Worm (Caenorhabditis elegans) whole organism, young adult: ENCODE data around the gene ngn-1.

ENCODE experiments used
- B0261.1 ChIP-seq: sonication (generic microtip); optimal IDR thresholded peaks from 2 replicates; lab custom pipeline; 2016; ENCODE audit warnings: mild to moderate bottlenecking, missing genetic modification characterization, moderate library complexity, missing compliant biosample characterization
- C17E4.6 ChIP-seq: fragments of 200-800 bp; sonication (Bioruptor generic); IDR thresholded peaks from 2 replicates; pipeline ENCODE4 v1.3.6; 2022; ENCODE audit warnings: missing genetic modification reagents, missing genetic modification characterization, missing compliant biosample characterization
- F10E7.11 ChIP-seq: sonication (generic microtip); optimal IDR thresholded peaks from 2 replicates; lab custom pipeline; 2017; ENCODE audit warnings: mild to moderate bottlenecking, missing genetic modification characterization, moderate library complexity, missing compliant biosample characterization
- F23B12.7 ChIP-seq: sonication (generic microtip); optimal IDR thresholded peaks from 2 replicates; lab custom pipeline; 2017; ENCODE audit warnings: missing genetic modification characterization, mild to moderate bottlenecking, missing compliant biosample characterization, antibody characterized with exemption, moderate library complexity; ENCODE audit not compliant: insufficient read depth
- F37B4.10 ChIP-seq: fragments of 200-800 bp; sonication (Bioruptor generic); IDR thresholded peaks from 2 replicates; pipeline ENCODE4 v1.3.6; 2022; ENCODE audit warnings: missing genetic modification characterization, missing compliant biosample characterization
- F55B11.4 ChIP-seq: sonication (generic microtip); optimal IDR thresholded peaks from 2 replicates; lab custom pipeline; 2016; ENCODE audit warnings: missing compliant biosample characterization, missing genetic modification characterization, borderline replicate concordance; ENCODE audit not compliant: insufficient read depth
- K11D2.4 ChIP-seq: fragments of 200-800 bp; sonication (Bioruptor generic); IDR thresholded peaks from 2 replicates; pipeline ENCODE4 v1.3.6; 2022; ENCODE audit warnings: missing genetic modification reagents, missing genetic modification characterization, missing compliant biosample characterization
- K12H6.12 ChIP-seq: fragments of 200-800 bp; sonication (Bioruptor generic); optimal IDR thresholded peaks from 2 replicates; lab custom pipeline; 2018; ENCODE audit warnings: mild to moderate bottlenecking, missing genetic modification characterization, missing compliant biosample characterization
- T07F8.4 ChIP-seq: sonication (generic microtip); optimal IDR thresholded peaks from 2 replicates; lab custom pipeline; 2016; ENCODE audit warnings: mild to moderate bottlenecking, missing genetic modification characterization, moderate library complexity, missing compliant biosample characterization
- Y53F4B.3 ChIP-seq: fragments of 200-800 bp; sonication (Bioruptor generic); IDR thresholded peaks from 2 replicates; pipeline ENCODE4 v1.3.6; 2022; ENCODE audit warnings: missing genetic modification reagents, missing genetic modification characterization, missing compliant biosample characterization
- Y79H2A.3 ChIP-seq: fragments of 200-800 bp; sonication (Bioruptor generic); conservative IDR thresholded peaks from 2 replicates; pipeline ENCODE4 v1.3.6; 2022; ENCODE audit warnings: missing genetic modification reagents, missing genetic modification characterization, missing compliant biosample characterization
- Y95B8A.8 ChIP-seq: fragments of 200-800 bp; sonication (Bioruptor generic); IDR thresholded peaks from 2 replicates; pipeline ENCODE4 v1.3.6; 2022; ENCODE audit warnings: missing genetic modification reagents, missing genetic modification characterization, missing compliant biosample characterization
- ZK185.1 ChIP-seq: sonication (generic microtip); optimal IDR thresholded peaks from 2 replicates; lab custom pipeline; 2016; ENCODE audit warnings: mild to moderate bottlenecking, missing genetic modification characterization, missing compliant biosample characterization; ENCODE audit not compliant: poor library complexity, severe bottlenecking
- ama-1 ChIP-seq, 3 experiments: fragments of 150-350 bp in 1 of 3; sonication (generic microtip) in 2 of 3; optimal IDR thresholded peaks; 2 replicates each; lab custom pipeline; 2014 to 2018; ENCODE audit warnings: missing biosample characterization in 2 of 3, missing genetic modification characterization in 2 of 3, missing genetic modification reagents in 2 of 3
- athp-1 ChIP-seq: sonication (generic microtip); optimal IDR thresholded peaks from 2 replicates; lab custom pipeline; 2017; ENCODE audit warnings: mild to moderate bottlenecking, missing genetic modification characterization, missing compliant biosample characterization
- attf-3 ChIP-seq: fragments of 200-800 bp; sonication (Bioruptor generic); conservative IDR thresholded peaks from 2 replicates; pipeline ENCODE4 v1.3.6; 2022; ENCODE audit warnings: missing genetic modification reagents, missing genetic modification characterization, missing compliant biosample characterization
- attf-5 ChIP-seq: fragments of 200-800 bp; sonication (Bioruptor generic); optimal IDR thresholded peaks from 2 replicates; lab custom pipeline; 2018; ENCODE audit warnings: mild to moderate bottlenecking, missing genetic modification characterization, missing compliant biosample characterization
- bed-1 ChIP-seq: fragments of 200-800 bp; sonication (Bioruptor generic); IDR thresholded peaks from 2 replicates; pipeline ENCODE4 v1.3.6; 2022; ENCODE audit warnings: missing genetic modification reagents, missing genetic modification characterization, missing compliant biosample characterization
- ceh-100 ChIP-seq: fragments of 200-800 bp; sonication (Bioruptor generic); IDR thresholded peaks from 2 replicates; pipeline ENCODE4 v1.3.6; 2022; ENCODE audit warnings: missing genetic modification reagents, missing genetic modification characterization, missing compliant biosample characterization
- die-1 ChIP-seq: sonication (generic microtip); optimal IDR thresholded peaks from 2 replicates; lab custom pipeline; 2016; ENCODE audit warnings: missing genotype, mild to moderate bottlenecking, missing genetic modification characterization, missing compliant biosample characterization
- dpff-1 ChIP-seq: sonication (generic microtip); optimal IDR thresholded peaks from 2 replicates; lab custom pipeline; 2017; ENCODE audit warnings: mild to moderate bottlenecking, missing genetic modification characterization, missing compliant biosample characterization
- ekl-4 ChIP-seq: fragments of 200-800 bp; sonication (Bioruptor generic); IDR thresholded peaks from 2 replicates; pipeline ENCODE4 v1.3.6; 2022; ENCODE audit warnings: missing genetic modification reagents, missing genetic modification characterization, missing compliant biosample characterization
- ets-4 ChIP-seq: fragments of 200-800 bp; sonication (Bioruptor generic); optimal IDR thresholded peaks from 2 replicates; lab custom pipeline; 2018; ENCODE audit warnings: mild to moderate bottlenecking, missing genetic modification characterization, missing compliant biosample characterization
- gei-17 ChIP-seq: fragments of 200-800 bp; sonication (Bioruptor generic); optimal IDR thresholded peaks from 2 replicates; lab custom pipeline; 2018; ENCODE audit warnings: mild to moderate bottlenecking, missing genetic modification characterization, missing compliant biosample characterization
- hlh-26 ChIP-seq: fragments of 200-800 bp; sonication (Bioruptor generic); conservative IDR thresholded peaks from 2 replicates; pipeline ENCODE4 v1.3.6; 2022; ENCODE audit warnings: missing genetic modification reagents, missing genetic modification characterization, missing compliant biosample characterization
- hmg-20 ChIP-seq: fragments of 200-800 bp; sonication (Bioruptor generic); IDR thresholded peaks from 2 replicates; pipeline ENCODE4 v1.3.6; 2022; ENCODE audit warnings: missing genetic modification reagents, missing genetic modification characterization, missing compliant biosample characterization
- hrde-1 ChIP-seq: sonication (generic microtip); optimal IDR thresholded peaks from 2 replicates; lab custom pipeline; 2016; ENCODE audit warnings: missing genetic modification characterization, mild to moderate bottlenecking, missing compliant biosample characterization, moderate library complexity, missing genotype, missing genetic modification reagents, borderline replicate concordance
- let-526 ChIP-seq: fragments of 200-800 bp; sonication (Bioruptor generic); IDR thresholded peaks from 2 replicates; pipeline ENCODE4 v1.3.6; 2022; ENCODE audit warnings: missing genetic modification reagents, missing genetic modification characterization, missing compliant biosample characterization
- lin-35 ChIP-seq, 3 experiments: fragments of 150-350 bp in 2 of 3; sonication (generic microtip) in 1 of 3; optimal IDR thresholded peaks; 2 replicates each; lab custom pipeline; 2014 to 2018; ENCODE audit warnings: missing biosample characterization in 3 of 3, missing genetic modification characterization in 3 of 3, missing genetic modification reagents in 3 of 3
- lsy-27 ChIP-seq: sonication (generic microtip); optimal IDR thresholded peaks from 2 replicates; lab custom pipeline; 2017; ENCODE audit warnings: missing genetic modification characterization, mild to moderate bottlenecking, missing compliant biosample characterization, antibody characterized with exemption, missing genotype, borderline replicate concordance; ENCODE audit not compliant: insufficient read depth
- madf-6 ChIP-seq: fragments of 200-800 bp; sonication (Bioruptor generic); IDR thresholded peaks from 2 replicates; pipeline ENCODE4 v1.3.6; 2022; ENCODE audit warnings: missing genetic modification reagents, missing genetic modification characterization, missing compliant biosample characterization
- nfya-1 ChIP-seq: sonication (generic microtip); optimal IDR thresholded peaks from 2 replicates; lab custom pipeline; 2017; ENCODE audit warnings: antibody characterized with exemption, missing compliant biosample characterization, missing genetic modification characterization, borderline replicate concordance; ENCODE audit not compliant: insufficient read depth
- nfya-2 ChIP-seq: fragments of 200-800 bp; sonication (Bioruptor generic); IDR thresholded peaks from 2 replicates; pipeline ENCODE4 v1.3.6; 2022; ENCODE audit warnings: missing genetic modification reagents, missing genetic modification characterization, missing compliant biosample characterization
- nfyb-1 ChIP-seq: fragments of 200-800 bp; sonication (Bioruptor generic); IDR thresholded peaks from 2 replicates; pipeline ENCODE4 v1.3.6; 2022; ENCODE audit warnings: missing genetic modification reagents, missing genetic modification characterization, missing compliant biosample characterization
- nhr-120 ChIP-seq: fragments of 200-800 bp; sonication (Bioruptor generic); IDR thresholded peaks from 2 replicates; pipeline ENCODE4 v1.3.6; 2022; ENCODE audit warnings: missing genetic modification characterization, missing compliant biosample characterization
- nhr-90 ChIP-seq: sonication (generic microtip); optimal IDR thresholded peaks from 2 replicates; lab custom pipeline; 2016; ENCODE audit warnings: missing genotype, mild to moderate bottlenecking, missing genetic modification characterization, missing compliant biosample characterization
- rcor-1 ChIP-seq: fragments of 200-800 bp; sonication (Bioruptor generic); IDR thresholded peaks from 2 replicates; pipeline ENCODE4 v1.3.6; 2022; ENCODE audit warnings: missing genetic modification reagents, missing genetic modification characterization, missing compliant biosample characterization
- repo-1 ChIP-seq: sonication (generic microtip); optimal IDR thresholded peaks from 2 replicates; lab custom pipeline; 2017; ENCODE audit warnings: mild to moderate bottlenecking, missing genetic modification characterization, missing compliant biosample characterization
- rpc-1 ChIP-seq, 2 experiments: fragments of 150-350 bp in 1 of 2; sonication (generic microtip) in 1 of 2; optimal IDR thresholded peaks; 2 replicates each; lab custom pipeline; 2014 to 2018; ENCODE audit warnings: missing biosample characterization in 1 of 2, missing genetic modification characterization in 1 of 2, missing genetic modification reagents in 1 of 2, missing genotype in 1 of 2
- sea-2 ChIP-seq: fragments of 200-800 bp; sonication (Bioruptor generic); IDR thresholded peaks from 2 replicates; pipeline ENCODE4 v1.3.6; 2022; ENCODE audit warnings: missing genetic modification characterization, missing compliant biosample characterization
- snpc-1.3 ChIP-seq: sonication (generic microtip); optimal IDR thresholded peaks from 2 replicates; lab custom pipeline; 2017; ENCODE audit warnings: missing genetic modification characterization, mild to moderate bottlenecking, missing compliant biosample characterization, antibody characterized with exemption, moderate library complexity, missing genotype, missing genetic modification reagents; ENCODE audit not compliant: insufficient read depth
- snpc-4 ChIP-seq, 5 experiments: fragments of 150-350 bp in 1 of 5; sonication (generic microtip) in 4 of 5; optimal IDR thresholded peaks; 2 replicates each; lab custom pipeline; 2014 to 2018; ENCODE audit warnings: missing genetic modification characterization in 5 of 5, missing biosample characterization in 3 of 5, antibody characterized with exemption in 2 of 5, mild to moderate bottlenecking in 2 of 5, missing compliant biosample characterization in 2 of 5, missing genotype in 2 of 5, moderate library complexity in 2 of 5, missing genetic modification reagents in 1 of 5
- sptf-2 ChIP-seq: fragments of 200-800 bp; sonication (Bioruptor generic); optimal IDR thresholded peaks from 2 replicates; lab custom pipeline; 2018; ENCODE audit warnings: mild to moderate bottlenecking, missing genetic modification characterization, missing compliant biosample characterization
- unc-62 ChIP-seq: fragments of 150-350 bp; optimal IDR thresholded peaks from 2 replicates; lab custom pipeline; 2014; ENCODE audit warnings: missing biosample characterization, missing genetic modification reagents, missing genetic modification characterization
- zfh-2 ChIP-seq: fragments of 200-800 bp; sonication (Bioruptor generic); conservative IDR thresholded peaks from 2 replicates; pipeline ENCODE4 v1.3.6; 2022; ENCODE audit warnings: missing genetic modification reagents, missing genetic modification characterization, missing compliant biosample characterization
- ztf-6 ChIP-seq: fragments of 200-800 bp; sonication (Bioruptor generic); IDR thresholded peaks from 2 replicates; pipeline ENCODE4 v1.3.6; 2022; ENCODE audit warnings: missing genetic modification reagents, missing genetic modification characterization, missing compliant biosample characterization

ngn-1 gene

DNA sequence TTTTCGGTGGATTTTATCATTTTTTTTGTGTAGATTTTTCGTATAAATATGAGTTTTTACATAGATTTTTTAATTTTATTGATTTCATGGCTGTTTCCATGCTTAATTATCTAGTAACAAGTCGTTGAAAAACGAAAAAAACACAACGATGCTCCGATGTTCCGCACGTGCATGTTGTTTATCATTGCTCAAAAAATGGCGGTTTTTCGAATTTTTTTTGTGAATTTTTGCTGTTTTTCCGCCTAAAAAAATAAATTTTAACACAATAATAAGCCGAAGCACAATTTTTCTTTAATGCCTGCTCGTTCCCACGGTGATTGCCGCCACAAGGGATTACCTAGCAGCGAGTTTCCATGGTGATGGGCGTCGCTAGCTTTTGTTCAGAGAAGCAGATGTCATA lies 14.0 kb upstream of the ngn-1 start (continued):
- TF ChIP-seq athp-1 (tag; lab: Kevin White, UChicago) (no peak), B0261.1 (no peak), lin-35 (GFP tag; optimal IDR thresholded peaks at IDR 0.05; lab: Kevin White, UChicago) (no peak), ceh-100 (GFP tag; lab: Robert Waterston, UW) (no peak), dpff-1 (no peak), attf-3 (peak; percentile 77), hrde-1 (tag; lab: Kevin White, UChicago) (no peak), ekl-4 (GFP tag; lab: Robert Waterston, UW) (no peak), zfh-2 (GFP tag; lab: Robert Waterston, UW) (no peak), madf-6 (peak; percentile 43; the same call in 1 of the 2 replicates), F23B12.7 (tag; lab: Kevin White, UChicago) (no peak), T07F8.4 (no peak), snpc-4 (GFP tag; optimal IDR thresholded peaks at IDR 0.05; lab: Kevin White, UChicago) (no peak), snpc-4 (tag; optimal IDR thresholded peaks at IDR 0.05; lab: Kevin White, UChicago) (no peak)
- TF ChIP-seq, all 124 proteins: peak for 3

ce11 chrIV:2640950-2641349 lies 12.9 kb upstream of the ngn-1 start, which contains the start of the genes mdf-2 and nduv-3:
mdf-2 (minus strand) TSS chrIV:2641125.
nduv-3 (plus strand) TSS chrIV:2641310.
- TF ChIP-seq hmg-20 (GFP tag; lab: Robert Waterston, UW) (no peak), die-1 (no peak), Y53F4B.3 (GFP tag; lab: Robert Waterston, UW) (no peak), ama-1 (optimal IDR thresholded peaks at IDR 0.05; lab: Kevin White, UChicago) (no peak), ama-1 (GFP tag; optimal IDR thresholded peaks at IDR 0.05; lab: Kevin White, UChicago) (no peak), nfya-2 (no peak), unc-62 (GFP tag; lab: Kevin White, UChicago) (no peak), F10E7.11 (no peak), F23B12.7 (tag; lab: Kevin White, UChicago) (peak; percentile 9), gei-17 (GFP tag; lab: Kevin White, UChicago) (no peak), sea-2 (GFP tag; lab: Robert Waterston, UW) (no peak), sptf-2 (no peak), ets-4 (GFP tag; lab: Kevin White, UChicago) (no peak), C17E4.6 (GFP tag; lab: Robert Waterston, UW) (peak; percentile 49; the same call in 1 of the 2 replicates), nhr-90 (no peak), ztf-6 (GFP tag; lab: Robert Waterston, UW) (no peak), let-526 (GFP tag; lab: Robert Waterston, UW) (no peak), K11D2.4 (GFP tag; lab: Robert Waterston, UW) (no peak), lsy-27 (tag; lab: Kevin White, UChicago) (no peak), nhr-120 (GFP tag; lab: Robert Waterston, UW) (no peak), F55B11.4 (tag; lab: Kevin White, UChicago) (no peak), Y95B8A.8 (GFP tag; lab: Robert Waterston, UW) (no peak), K12H6.12 (no peak), ZK185.1 (tag; lab: Kevin White, UChicago) (no peak), bed-1 (GFP tag; lab: Robert Waterston, UW) (no peak), nfyb-1 (GFP tag; lab: Robert Waterston, UW) (peak; percentile 65), snpc-1.3 (tag; lab: Kevin White, UChicago) (no peak), rpc-1 (optimal IDR thresholded peaks at IDR 0.05; lab: Kevin White, UChicago) (no peak), rpc-1 (tag; optimal IDR thresholded peaks at IDR 0.05; lab: Kevin White, UChicago) (no peak), repo-1 (tag; lab: Kevin White, UChicago) (no peak), attf-5 (GFP tag; lab: Kevin White, UChicago) (peak; percentile 83), rcor-1 (GFP tag; lab: Robert Waterston, UW) (peak; percentile 54; the same call in 1 of the 2 replicates), Y79H2A.3 (no peak), nfya-1 (tag; lab: Kevin White, UChicago) (no peak), F37B4.10 (GFP tag; lab: Robert Waterston, UW) (no peak), hlh-26 (no peak)
